Worm (Caenorhabditis elegans) whole organism, L3 larva: Measurements from ENCODE around the gene str-217.

Experiments used
- ceh-9 ChIP-seq: sonication (generic microtip); optimal IDR thresholded peaks from 2 replicates; lab custom pipeline; 2018; ENCODE audit warnings: missing biosample characterization, missing genetic modification characterization
- pqm-1 ChIP-seq: fragments of 150-350 bp; optimal IDR thresholded peaks from 2 replicates; lab custom pipeline; 2017; ENCODE audit warnings: missing biosample characterization, missing genetic modification characterization, inconsistent platforms

- TF ChIP-seq pqm-1 (tag; lab: Kevin White, UChicago) (no peak), ceh-9 (tag; lab: Kevin White, UChicago) (no peak)
These were observed 21.3 kb upstream of the str-217 start, which contains the start of gene F49H6.12 for ce11 chrV:17021361-17021760.
